Worm (Caenorhabditis elegans) whole organism, late embryonic: Measurements from ENCODE around the gene C06H5.11.
"Not testable (repeated sequence)": the region's sequence is repeated elsewhere in the genome, so short reads cannot be mapped to it uniquely, and the experiment has no call there.

Experiments
- F13H6.1 ChIP-seq: sonication (generic microtip); optimal IDR thresholded peaks from 2 replicates; lab custom pipeline; 2016; ENCODE audit warnings: missing genetic modification characterization, missing compliant biosample characterization
- K02D7.2 ChIP-seq: sonication (generic microtip); optimal IDR thresholded peaks from 2 replicates; lab custom pipeline; 2017; ENCODE audit warnings: mild to moderate bottlenecking, missing genetic modification characterization, missing compliant biosample characterization
- T23F11.4 ChIP-seq: fragments of 200-800 bp; sonication (Bioruptor generic); optimal IDR thresholded peaks from 2 replicates; lab custom pipeline; 2018; ENCODE audit warnings: mild to moderate bottlenecking, missing genetic modification characterization, missing compliant biosample characterization
- Y22D7AL.16 ChIP-seq: sonication (generic microtip); optimal IDR thresholded peaks from 2 replicates; lab custom pipeline; 2016; ENCODE audit warnings: missing genetic modification characterization, missing compliant biosample characterization
- ahr-1 ChIP-seq: sonication (generic microtip); optimal IDR thresholded peaks from 2 replicates; lab custom pipeline; 2016; ENCODE audit warnings: missing genetic modification characterization, missing compliant biosample characterization
- ama-1 ChIP-seq: fragments of 150-350 bp; optimal IDR thresholded peaks from 2 replicates; lab custom pipeline; 2014
- ceh-14 ChIP-seq: sonication (generic microtip); optimal IDR thresholded peaks from 2 replicates; lab custom pipeline; 2016; ENCODE audit warnings: missing genotype, missing genetic modification characterization, missing compliant biosample characterization
- ceh-2 ChIP-seq: sonication (generic microtip); optimal IDR thresholded peaks from 2 replicates; lab custom pipeline; 2016; ENCODE audit warnings: missing genotype, missing genetic modification characterization, missing compliant biosample characterization
- ceh-22 ChIP-seq: sonication (generic microtip); optimal IDR thresholded peaks from 2 replicates; lab custom pipeline; 2017; ENCODE audit warnings: missing biosample characterization, missing genetic modification characterization
- ceh-24 ChIP-seq: sonication (generic microtip); optimal IDR thresholded peaks from 2 replicates; lab custom pipeline; 2016; ENCODE audit warnings: mild to moderate bottlenecking, missing genetic modification characterization, missing compliant biosample characterization
- ceh-30 ChIP-seq: fragments of 150-350 bp; optimal IDR thresholded peaks from 2 replicates; lab custom pipeline; 2014; ENCODE audit warnings: missing biosample characterization, missing genetic modification characterization
- ceh-34 ChIP-seq: sonication (generic microtip); optimal IDR thresholded peaks from 2 replicates; lab custom pipeline; 2016; ENCODE audit warnings: mild to moderate bottlenecking, missing genetic modification characterization, missing compliant biosample characterization
- ceh-48 ChIP-seq: sonication (generic microtip); optimal IDR thresholded peaks from 2 replicates; lab custom pipeline; 2016; ENCODE audit warnings: missing genetic modification characterization, inconsistent platforms, missing compliant biosample characterization
- ceh-9 ChIP-seq: sonication (generic microtip); optimal IDR thresholded peaks from 2 replicates; lab custom pipeline; 2016; ENCODE audit warnings: mild to moderate bottlenecking, missing genetic modification characterization, inconsistent platforms, missing compliant biosample characterization
- dve-1 ChIP-seq: sonication (generic microtip); optimal IDR thresholded peaks from 2 replicates; lab custom pipeline; 2017; ENCODE audit warnings: antibody characterized with exemption, mild to moderate bottlenecking, missing genetic modification characterization, missing compliant biosample characterization
- ets-4 ChIP-seq: sonication (generic microtip); optimal IDR thresholded peaks from 2 replicates; lab custom pipeline; 2016; ENCODE audit warnings: missing genetic modification characterization, missing compliant biosample characterization
- fkh-10 ChIP-seq: fragments of 150-350 bp; optimal IDR thresholded peaks from 2 replicates; lab custom pipeline; 2014; ENCODE audit warnings: missing biosample characterization, missing genetic modification reagents, missing genetic modification characterization
- hlh-30 ChIP-seq: sonication (generic microtip); optimal IDR thresholded peaks from 2 replicates; lab custom pipeline; 2017; ENCODE audit warnings: antibody characterized with exemption, missing genetic modification characterization, missing compliant biosample characterization; ENCODE audit not compliant: insufficient read depth
- hlh-8 ChIP-seq: sonication (generic microtip); optimal IDR thresholded peaks from 2 replicates; lab custom pipeline; 2016; ENCODE audit warnings: missing genotype, missing genetic modification characterization, missing compliant biosample characterization
- lin-11 ChIP-seq: fragments of 200-800 bp; sonication (Bioruptor generic); optimal IDR thresholded peaks from 2 replicates; lab custom pipeline; 2018; ENCODE audit warnings: mild to moderate bottlenecking, missing genetic modification characterization, missing compliant biosample characterization
- madf-2 ChIP-seq: sonication (generic microtip); optimal IDR thresholded peaks from 2 replicates; lab custom pipeline; 2017; ENCODE audit warnings: missing genetic modification characterization, missing compliant biosample characterization
- nfya-1 ChIP-seq: sonication (generic microtip); optimal IDR thresholded peaks from 2 replicates; lab custom pipeline; 2017; ENCODE audit warnings: missing genetic modification characterization, mild to moderate bottlenecking, missing compliant biosample characterization, antibody characterized with exemption, moderate library complexity
- nhr-11 ChIP-seq: fragments of 150-350 bp; optimal IDR thresholded peaks from 2 replicates; lab custom pipeline; 2014; ENCODE audit warnings: missing biosample characterization, missing genetic modification characterization
- nhr-232 ChIP-seq: sonication (generic microtip); optimal IDR thresholded peaks from 2 replicates; lab custom pipeline; 2016; ENCODE audit warnings: missing genetic modification characterization, missing compliant biosample characterization
- npax-4 ChIP-seq: sonication (generic microtip); optimal IDR thresholded peaks from 2 replicates; lab custom pipeline; 2016; ENCODE audit warnings: missing genetic modification characterization, missing compliant biosample characterization
- odd-2 ChIP-seq: sonication (generic microtip); optimal IDR thresholded peaks from 2 replicates; lab custom pipeline; 2017; ENCODE audit warnings: antibody characterized with exemption, mild to moderate bottlenecking, missing genetic modification characterization, missing compliant biosample characterization
- pax-1 ChIP-seq: fragments of 150-350 bp; optimal IDR thresholded peaks from 2 replicates; lab custom pipeline; 2014; ENCODE audit warnings: missing biosample characterization, missing genetic modification characterization
- pqm-1 ChIP-seq: sonication (generic microtip); optimal IDR thresholded peaks from 2 replicates; lab custom pipeline; 2016; ENCODE audit warnings: missing genetic modification characterization, missing compliant biosample characterization
- ref-2 ChIP-seq: sonication (generic microtip); optimal IDR thresholded peaks from 2 replicates; lab custom pipeline; 2016; ENCODE audit warnings: missing genetic modification characterization, missing compliant biosample characterization
- sdc-2 ChIP-seq: sonication (generic microtip); optimal IDR thresholded peaks from 2 replicates; lab custom pipeline; 2016; ENCODE audit warnings: missing genotype, missing genetic modification characterization, missing compliant biosample characterization
- sox-4 ChIP-seq: sonication (generic microtip); optimal IDR thresholded peaks from 2 replicates; lab custom pipeline; 2017; ENCODE audit warnings: mild to moderate bottlenecking, missing genetic modification characterization, inconsistent platforms, missing compliant biosample characterization
- ttx-3 ChIP-seq: sonication (generic microtip); optimal IDR thresholded peaks from 2 replicates; lab custom pipeline; 2016; ENCODE audit warnings: missing genetic modification reagents, missing genetic modification characterization, missing compliant biosample characterization
- unc-3 ChIP-seq, 2 experiments: fragments of 200-800 bp in 1 of 2; sonication (Bioruptor generic) in 1 of 2; sonication (generic microtip) in 1 of 2; conservative IDR thresholded peaks in 1 of 2; optimal IDR thresholded peaks in 1 of 2; 2 replicates each; pipeline versions ENCODE4 v1.3.6 to Lab custom; 2016 to 2022; ENCODE audit warnings: missing compliant biosample characterization in 2 of 2, missing genetic modification characterization in 2 of 2, missing genetic modification reagents in 1 of 2
- unc-42 ChIP-seq: sonication (generic microtip); optimal IDR thresholded peaks from 2 replicates; lab custom pipeline; 2016; ENCODE audit warnings: missing genotype, missing genetic modification characterization, missing compliant biosample characterization
- unc-55 ChIP-seq: sonication (generic microtip); optimal IDR thresholded peaks from 2 replicates; lab custom pipeline; 2017; ENCODE audit warnings: missing biosample characterization, missing genetic modification reagents, missing genetic modification characterization
- zip-5 ChIP-seq: sonication (generic microtip); optimal IDR thresholded peaks from 2 replicates; lab custom pipeline; 2016; ENCODE audit warnings: missing genetic modification characterization, missing compliant biosample characterization

The C06H5.11 gene

DNA sequence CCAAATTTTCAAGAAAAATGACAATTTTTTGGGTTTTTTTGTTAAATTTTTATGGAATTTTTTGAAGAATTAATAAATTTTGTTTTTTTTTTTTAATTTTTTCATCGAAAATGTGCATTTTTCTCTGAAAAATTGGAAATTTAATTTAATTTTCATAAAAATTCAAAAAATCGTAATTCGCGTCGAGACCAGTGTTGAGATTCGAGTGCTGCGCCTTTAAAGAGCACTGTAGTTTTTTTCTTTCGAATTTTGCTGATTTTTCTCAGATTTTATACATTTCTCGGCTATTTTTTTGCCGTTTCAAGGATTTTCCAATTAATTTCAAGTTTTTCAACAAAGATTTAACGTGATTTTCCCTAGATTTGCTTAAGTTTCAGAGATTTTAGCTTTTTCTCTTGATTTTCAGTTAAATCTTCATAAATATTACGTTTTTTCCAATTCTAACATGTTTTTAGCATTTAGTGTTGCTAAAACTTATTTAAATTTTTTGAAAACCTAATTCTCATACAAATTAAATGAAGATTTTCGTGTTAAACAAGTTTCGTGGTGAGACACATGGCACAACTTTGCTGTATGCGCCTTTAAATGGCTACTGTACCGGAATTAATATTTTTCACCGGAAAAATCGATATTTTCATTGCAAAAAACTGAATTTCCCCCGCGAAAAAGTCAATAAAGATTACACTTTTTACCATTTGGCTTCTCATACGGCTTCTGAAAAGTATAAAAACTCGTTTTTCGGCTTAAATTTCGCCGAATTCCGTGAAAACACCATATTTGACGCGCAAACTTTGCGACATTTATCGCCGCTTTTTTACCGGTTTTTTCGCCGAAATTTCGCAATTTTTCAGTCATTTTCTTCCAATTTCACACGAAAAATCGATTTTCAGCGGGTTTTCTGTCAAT lies 30.5 kb upstream of the C06H5.11 start, which contains the start of gene usp-50:
Gene usp-50, plus strand, starts transcription at position 822 of the 906 bp plus-strand sequence.
- TF ChIP-seq Y22D7AL.16; unc-55 (GFP tag; lab: Kevin White, UChicago); ceh-24 (tag; lab: Kevin White, UChicago): not testable (repeated sequence)

DNA sequence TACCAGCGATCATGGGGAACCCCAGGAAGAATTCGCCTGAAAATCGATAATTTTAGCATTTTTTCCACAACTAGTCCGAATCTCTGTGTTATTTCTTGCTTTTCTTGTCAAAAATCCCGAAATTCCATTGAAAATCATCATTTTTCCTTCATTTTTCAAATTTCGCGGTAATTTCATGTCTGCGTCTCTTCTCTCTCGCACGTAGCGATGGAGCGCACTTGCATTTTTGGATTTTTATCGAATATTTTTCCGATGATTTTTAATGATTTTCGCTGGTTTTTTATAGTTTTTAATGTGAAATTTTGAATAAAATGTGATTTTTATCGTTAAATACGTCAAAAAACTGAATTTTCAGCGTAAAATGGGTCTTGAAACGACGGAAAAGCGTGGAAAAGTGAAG lies 27.6 kb upstream of the C06H5.11 start, which contains the start of gene E01B7.2:
Gene E01B7.2, plus strand, starts transcription at position 350 of the 400 bp plus-strand sequence.
- TF ChIP-seq unc-55 (GFP tag; lab: Kevin White, UChicago) (peak; percentile 46), fkh-10 (no peak), pax-1 (tag; lab: Kevin White, UChicago) (peak; percentile 56), ets-4 (tag; lab: Kevin White, UChicago) (no peak), ceh-48 (peak; percentile 48), zip-5 (tag; lab: Kevin White, UChicago) (no peak), ttx-3 (tag; lab: Kevin White, UChicago) (no peak), madf-2 (tag; lab: Kevin White, UChicago) (no peak), lin-11 (tag; lab: Kevin White, UChicago) (no peak), nhr-232 (tag; lab: Kevin White, UChicago) (no peak), nfya-1 (tag; lab: Kevin White, UChicago) (peak; percentile 63), pqm-1 (tag; lab: Kevin White, UChicago) (no peak), F13H6.1 (tag; lab: Kevin White, UChicago) (no peak), unc-42 (peak; percentile 2), ceh-9 (tag; lab: Kevin White, UChicago) (no peak), ceh-24 (tag; lab: Kevin White, UChicago) (no peak), Y22D7AL.16 (no peak), ceh-2 (no peak), ceh-14 (no peak), sdc-2 (tag; lab: Kevin White, UChicago) (no peak), dve-1 (no peak), hlh-8 (tag; lab: Kevin White, UChicago) (no peak), sox-4 (no peak), ahr-1 (tag; lab: Kevin White, UChicago) (no peak), ceh-22 (tag; lab: Kevin White, UChicago) (no peak), ref-2 (tag; lab: Kevin White, UChicago) (no peak), T23F11.4 (GFP tag; lab: Kevin White, UChicago) (no peak)

DNA sequence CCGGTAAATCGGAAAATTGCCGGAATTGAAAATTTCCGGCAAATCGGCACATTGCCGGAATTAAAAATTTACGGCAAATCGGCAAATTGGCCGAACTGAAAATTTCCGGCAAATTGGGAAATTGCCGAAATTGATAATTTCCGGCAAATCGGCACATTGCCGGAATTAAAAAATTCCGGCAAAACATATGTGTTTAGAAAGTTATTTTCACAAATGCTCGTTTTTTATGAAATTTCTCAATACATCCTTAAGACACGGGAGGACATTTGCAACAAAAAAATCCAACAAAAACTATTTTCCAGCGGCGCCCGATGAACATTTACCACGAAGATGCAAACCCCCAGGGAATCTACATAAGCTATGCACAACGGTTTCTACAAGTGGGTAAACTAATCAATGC lies 24.9 kb upstream of the C06H5.11 start, which contains the start of gene C06H5.8:
Gene C06H5.8, plus strand, starts transcription at position 301 of the 400 bp plus-strand sequence.
- no peak for TF ChIP-seq odd-2
- no peak for TF ChIP-seq ceh-14
- no peak for TF ChIP-seq hlh-30 (tag; lab: Kevin White, UChicago)
- no peak for TF ChIP-seq nhr-232 (tag; lab: Kevin White, UChicago)
- TF ChIP-seq fkh-10, result no peak
- no peak for TF ChIP-seq ama-1 (lab: Kevin White, UChicago)
- no peak for TF ChIP-seq ceh-30 (tag; lab: Kevin White, UChicago)
- no peak for TF ChIP-seq K02D7.2 (tag; lab: Kevin White, UChicago)
- no peak for TF ChIP-seq zip-5 (tag; lab: Kevin White, UChicago)
- TF ChIP-seq unc-3 (GFP tag; conservative IDR thresholded peaks at IDR 0.05; lab: Robert Waterston, UW), result no peak
- no peak for TF ChIP-seq unc-3 (tag; optimal IDR thresholded peaks at IDR 0.05; lab: Kevin White, UChicago)
- no peak for TF ChIP-seq ceh-34
- TF ChIP-seq ceh-48, result no peak
- no peak for TF ChIP-seq T23F11.4 (GFP tag; lab: Kevin White, UChicago)
- no peak for TF ChIP-seq nhr-11 (tag; lab: Kevin White, UChicago)
- TF ChIP-seq npax-4 (tag; lab: Kevin White, UChicago), result no peak
